Worm (Caenorhabditis elegans) whole organism, L4/young adult: ENCODE data around the gene rpl-20.

Experiments used
- W03F9.2 ChIP-seq: fragments of 150-350 bp; optimal IDR thresholded peaks from 2 replicates; lab custom pipeline; 2014; ENCODE audit warnings: missing biosample characterization, missing genetic modification characterization
- him-1 ChIP-seq: sonication (generic microtip); optimal IDR thresholded peaks from 2 replicates; lab custom pipeline; 2016; ENCODE audit warnings: missing genotype, missing genetic modification reagents, missing genetic modification characterization, missing compliant biosample characterization

- TF ChIP-seq W03F9.2 (tag; lab: Kevin White, UChicago): no peak
- TF ChIP-seq him-1: no peak
These were observed 11.0 kb upstream of the rpl-20 start, which contains the start of the genes memi-1 and cyp-31A3 for ce11 chrIV:4760378-4761084.
